Fruit fly (Drosophila melanogaster) whole organism, embryonic: Measurements from ENCODE around the gene STUB1.

ENCODE experiments used
- CG11085 ChIP-seq: fragments of 200-800 bp; sonication (Bioruptor generic); IDR thresholded peaks from 2 replicates; pipeline ENCODE4 v1.3.6; 2022; ENCODE audit warnings: missing biosample characterization, missing genetic modification characterization
- CG12104 ChIP-seq: fragments of 200-800 bp; sonication (Bioruptor generic); optimal IDR thresholded peaks from 3 replicates; lab custom pipeline; 2016; ENCODE audit warnings: missing biosample characterization, missing genetic modification characterization
- CG12744 ChIP-seq: fragments of 200-800 bp; sonication (Bioruptor generic); optimal IDR thresholded peaks from 2 replicates; lab custom pipeline; 2016; ENCODE audit warnings: missing biosample characterization, missing genetic modification characterization
- CG13287 ChIP-seq: fragments of 200-800 bp; sonication (Bioruptor generic); IDR thresholded peaks from 2 replicates; pipeline ENCODE4 v1.3.6; 2022; ENCODE audit warnings: missing biosample characterization, missing genetic modification characterization; ENCODE audit not compliant: partially characterized antibody
- CG14860 ChIP-seq: fragments of 200-800 bp; sonication (Bioruptor generic); IDR thresholded peaks from 3 replicates; pipeline ENCODE4 v1.3.6; 2022; ENCODE audit warnings: missing biosample characterization, missing genetic modification characterization; ENCODE audit not compliant: partially characterized antibody
- CG15514 ChIP-seq: fragments of 200-800 bp; sonication (Bioruptor generic); optimal IDR thresholded peaks from 3 replicates; lab custom pipeline; 2017; ENCODE audit warnings: missing biosample characterization, missing genetic modification characterization, mild to moderate bottlenecking, moderate library complexity, missing genetic modification reagents
- CG15601 ChIP-seq: fragments of 200-800 bp; sonication (Bioruptor generic); optimal IDR thresholded peaks from 3 replicates; lab custom pipeline; 2019; ENCODE audit warnings: missing biosample characterization, mild to moderate bottlenecking, missing genetic modification characterization, moderate library complexity
- CG15696 ChIP-seq: fragments of 200-800 bp; sonication (Bioruptor generic); optimal IDR thresholded peaks from 2 replicates; lab custom pipeline; 2019; ENCODE audit warnings: missing biosample characterization, mild to moderate bottlenecking, missing genetic modification characterization, moderate library complexity
- CG16779 ChIP-seq: fragments of 200-800 bp; sonication (Bioruptor generic); IDR thresholded peaks from 2 replicates; pipeline ENCODE4 v1.3.6; 2022; ENCODE audit warnings: missing biosample characterization, missing genetic modification characterization
- CG16815 ChIP-seq: fragments of 200-800 bp; sonication (Bioruptor generic); optimal IDR thresholded peaks from 3 replicates; lab custom pipeline; 2017; ENCODE audit warnings: missing biosample characterization, mild to moderate bottlenecking, missing genetic modification characterization
- CG17359 ChIP-seq: fragments of 200-800 bp; sonication (Bioruptor generic); optimal IDR thresholded peaks from 3 replicates; lab custom pipeline; 2018; ENCODE audit warnings: missing biosample characterization, mild to moderate bottlenecking, missing genetic modification characterization, moderate library complexity
- CG17912 ChIP-seq: fragments of 200-800 bp; sonication (Bioruptor generic); optimal IDR thresholded peaks from 2 replicates; lab custom pipeline; 2018; ENCODE audit warnings: missing biosample characterization, mild to moderate bottlenecking, missing genetic modification characterization
- CG18262 ChIP-seq: fragments of 200-800 bp; optimal IDR thresholded peaks from 3 replicates; lab custom pipeline; 2019; ENCODE audit warnings: missing biosample characterization, mild to moderate bottlenecking, missing genetic modification characterization, moderate library complexity
- CG2120 ChIP-seq: fragments of 200-800 bp; sonication (Bioruptor generic); optimal IDR thresholded peaks from 3 replicates; lab custom pipeline; 2016; ENCODE audit warnings: missing biosample characterization, missing genetic modification characterization
- CG2202 ChIP-seq: fragments of 200-800 bp; sonication (Bioruptor generic); optimal IDR thresholded peaks from 2 replicates; lab custom pipeline; 2018; ENCODE audit warnings: missing biosample characterization, mild to moderate bottlenecking, missing genetic modification characterization
- CG3995 ChIP-seq: fragments of 200-800 bp; sonication (Bioruptor generic); optimal IDR thresholded peaks from 3 replicates; lab custom pipeline; 2016; ENCODE audit warnings: missing biosample characterization, missing genetic modification characterization
- CG4854 ChIP-seq: fragments of 200-800 bp; sonication (Bioruptor generic); optimal IDR thresholded peaks from 2 replicates; lab custom pipeline; 2016; ENCODE audit warnings: missing biosample characterization, missing genetic modification characterization, inconsistent platforms
- CG6254 ChIP-seq: fragments of 200-800 bp; sonication (Bioruptor generic); optimal IDR thresholded peaks from 3 replicates; lab custom pipeline; 2017; ENCODE audit warnings: mild to moderate bottlenecking, missing biosample characterization, missing genetic modification reagents, missing genetic modification characterization
- CG7786 ChIP-seq: fragments of 200-800 bp; sonication (Bioruptor generic); optimal IDR thresholded peaks from 2 replicates; lab custom pipeline; 2016; ENCODE audit warnings: missing biosample characterization, missing genetic modification characterization
- CG8388 ChIP-seq: fragments of 200-800 bp; sonication (Bioruptor generic); optimal IDR thresholded peaks from 2 replicates; lab custom pipeline; 2019; ENCODE audit warnings: missing biosample characterization, mild to moderate bottlenecking, missing genetic modification characterization, moderate library complexity
- CG8944 ChIP-seq: fragments of 200-800 bp; sonication (Bioruptor generic); optimal IDR thresholded peaks from 3 replicates; lab custom pipeline; 2016; ENCODE audit warnings: missing biosample characterization, missing genetic modification characterization
- CG9437 ChIP-seq: fragments of 200-800 bp; sonication (Bioruptor generic); optimal IDR thresholded peaks from 2 replicates; lab custom pipeline; 2018; ENCODE audit warnings: missing biosample characterization, mild to moderate bottlenecking, missing genetic modification characterization
- CTCF ChIP-seq: fragments of 200-800 bp; sonication (Bioruptor generic); optimal IDR thresholded peaks from 2 replicates; lab custom pipeline; 2017; ENCODE audit warnings: missing biosample characterization, mild to moderate bottlenecking, missing genetic modification characterization, moderate library complexity
- Camta ChIP-seq: fragments of 200-800 bp; sonication (Bioruptor generic); optimal IDR thresholded peaks from 2 replicates; lab custom pipeline; 2016; ENCODE audit warnings: missing biosample characterization, missing genetic modification characterization
- H15 ChIP-seq: fragments of 200-800 bp; sonication (Bioruptor generic); IDR thresholded peaks from 3 replicates; pipeline ENCODE4 v1.3.6; 2022; ENCODE audit warnings: missing biosample characterization, missing genetic modification characterization
- Mad ChIP-seq: fragments of 200-800 bp; sonication (Bioruptor generic); optimal IDR thresholded peaks from 2 replicates; lab custom pipeline; 2016; ENCODE audit warnings: missing biosample characterization, missing genetic modification characterization
- Max ChIP-seq: fragments of 200-800 bp; sonication (Bioruptor generic); optimal IDR thresholded peaks from 2 replicates; lab custom pipeline; 2016; ENCODE audit warnings: missing biosample characterization, mild to moderate bottlenecking, missing genetic modification characterization
- Mrtf ChIP-seq: fragments of 200-800 bp; sonication (Bioruptor generic); IDR thresholded peaks from 3 replicates; pipeline ENCODE4 v1.3.6; 2022; ENCODE audit warnings: missing biosample characterization, missing genetic modification characterization
- Nf-YB ChIP-seq: fragments of 200-800 bp; sonication (Bioruptor generic); optimal IDR thresholded peaks from 3 replicates; lab custom pipeline; 2019; ENCODE audit warnings: missing biosample characterization, mild to moderate bottlenecking, missing genetic modification characterization, moderate library complexity
- Optix ChIP-seq: fragments of 200-800 bp; sonication (Bioruptor generic); IDR thresholded peaks from 3 replicates; pipeline ENCODE4 v1.3.6; 2022; ENCODE audit warnings: missing biosample characterization, missing genetic modification characterization
- Scr ChIP-seq: fragments of 200-800 bp; sonication (Bioruptor generic); IDR thresholded peaks from 2 replicates; pipeline ENCODE4 v1.3.6; 2022; ENCODE audit warnings: missing biosample characterization, missing genetic modification characterization; ENCODE audit not compliant: partially characterized antibody
- Vsx1 ChIP-seq: fragments of 200-800 bp; sonication (Bioruptor generic); optimal IDR thresholded peaks from 2 replicates; lab custom pipeline; 2017; ENCODE audit warnings: missing biosample characterization, mild to moderate bottlenecking, missing genetic modification characterization, missing genetic modification reagents
- chm ChIP-seq: fragments of 200-800 bp; sonication (Bioruptor generic); IDR thresholded peaks from 2 replicates; pipeline ENCODE4 v1.3.6; 2022; ENCODE audit warnings: missing biosample characterization, missing genetic modification characterization
- en ChIP-seq: fragments of 200-800 bp; sonication (Bioruptor generic); optimal IDR thresholded peaks from 2 replicates; lab custom pipeline; 2016; ENCODE audit warnings: missing biosample characterization, missing genetic modification characterization
- fd102C ChIP-seq: fragments of 200-800 bp; sonication (Bioruptor generic); optimal IDR thresholded peaks from 2 replicates; lab custom pipeline; 2018; ENCODE audit warnings: missing biosample characterization, mild to moderate bottlenecking, missing genetic modification characterization, moderate library complexity
- ftz-f1 ChIP-seq: fragments of 200-800 bp; sonication (Bioruptor generic); optimal IDR thresholded peaks from 2 replicates; lab custom pipeline; 2016; ENCODE audit warnings: missing biosample characterization, missing genetic modification characterization
- hkb ChIP-seq, 2 experiments: fragments of 200-800 bp in 1 of 2; fragments of >200 bp in 1 of 2; sonication (Bioruptor generic) in 1 of 2; IDR thresholded peaks in 1 of 2; optimal IDR thresholded peaks in 1 of 2; 2 replicates each; pipeline versions ENCODE4 v1.3.6 to Lab custom; 2017 to 2022; ENCODE audit warnings: missing biosample characterization in 1 of 2, missing genetic modification characterization in 1 of 2
- ken ChIP-seq: fragments of 200-800 bp; sonication (Bioruptor generic); IDR thresholded peaks from 3 replicates; pipeline ENCODE4 v1.3.6; 2022; ENCODE audit warnings: missing biosample characterization, missing genetic modification characterization
- lilli ChIP-seq: fragments of 200-800 bp; sonication (Bioruptor generic); optimal IDR thresholded peaks from 3 replicates; lab custom pipeline; 2016; ENCODE audit warnings: missing biosample characterization, missing genetic modification characterization
- mld ChIP-seq: fragments of 200-800 bp; sonication (Bioruptor generic); IDR thresholded peaks from 3 replicates; pipeline ENCODE4 v1.3.6; 2022; ENCODE audit warnings: missing biosample characterization, missing genetic modification characterization; ENCODE audit not compliant: partially characterized antibody
- nerfin-1 ChIP-seq: fragments of 200-800 bp; sonication (Bioruptor generic); optimal IDR thresholded peaks from 3 replicates; lab custom pipeline; 2019; ENCODE audit warnings: missing biosample characterization, mild to moderate bottlenecking, missing genetic modification characterization, moderate library complexity
- oc ChIP-seq: fragments of 200-800 bp; sonication (Bioruptor generic); optimal IDR thresholded peaks from 2 replicates; lab custom pipeline; 2018; ENCODE audit warnings: missing biosample characterization, mild to moderate bottlenecking, missing genetic modification characterization, moderate library complexity
- pfk ChIP-seq: fragments of 200-800 bp; sonication (Bioruptor generic); optimal IDR thresholded peaks from 2 replicates; lab custom pipeline; 2018; ENCODE audit warnings: missing biosample characterization, mild to moderate bottlenecking, missing genetic modification characterization, moderate library complexity
- pzg ChIP-seq: fragments of 200-800 bp; sonication (Bioruptor generic); optimal IDR thresholded peaks from 3 replicates; lab custom pipeline; 2018; ENCODE audit warnings: missing biosample characterization, mild to moderate bottlenecking, missing genetic modification characterization, moderate library complexity
- sna ChIP-seq: fragments of 200-800 bp; sonication (Bioruptor generic); IDR thresholded peaks from 2 replicates; pipeline ENCODE4 v1.3.6; 2022; ENCODE audit warnings: missing biosample characterization, missing genetic modification characterization; ENCODE audit not compliant: partially characterized antibody
- trh ChIP-seq: fragments of 200-800 bp; sonication (Bioruptor generic); optimal IDR thresholded peaks from 2 replicates; lab custom pipeline; 2016; ENCODE audit warnings: missing biosample characterization, missing genetic modification characterization
- vnd ChIP-seq: fragments of 200-800 bp; sonication (Bioruptor generic); IDR thresholded peaks from 3 replicates; pipeline ENCODE4 v1.3.6; 2022; ENCODE audit warnings: missing biosample characterization, missing genetic modification characterization; ENCODE audit not compliant: partially characterized antibody
- zen2 ChIP-seq: fragments of 200-800 bp; sonication (Bioruptor generic); IDR thresholded peaks from 3 replicates; pipeline ENCODE4 v1.3.6; 2022; ENCODE audit warnings: missing biosample characterization, missing genetic modification characterization; ENCODE audit not compliant: partially characterized antibody
- zfh1 ChIP-seq: fragments of 200-800 bp; sonication (Bioruptor generic); IDR thresholded peaks from 3 replicates; pipeline ENCODE4 v1.3.6; 2022; ENCODE audit warnings: missing biosample characterization, missing genetic modification characterization

STUB1 gene

dm6 chr2L:10474268-10474678, 36.9 kb downstream of the STUB1 start, which contains the start of gene RluA-1 (continued):
- TF ChIP-seq Mad (GFP tag; lab: Kevin White, UChicago) (peak; percentile 98), CG11085 (GFP tag; lab: Robert Waterston, UW) (peak; percentile 98), chm (GFP tag; lab: Robert Waterston, UW) (peak; percentile 100), pzg (GFP tag; lab: Kevin White, UChicago) (peak; percentile 26), en (GFP tag; lab: Kevin White, UChicago) (peak; percentile 89), CG17912 (GFP tag; lab: Kevin White, UChicago) (peak; percentile 98), Camta (GFP tag; lab: Kevin White, UChicago) (peak; percentile 78), CG6254 (GFP tag; lab: Kevin White, UChicago) (peak; percentile 98), CG4854 (GFP tag; lab: Kevin White, UChicago) (peak; percentile 97), lilli (GFP tag; lab: Kevin White, UChicago) (peak; percentile 98), zen2 (GFP tag; lab: Robert Waterston, UW) (no peak), vnd (no peak; the same call in 1 of the 3 replicates), Max (GFP tag; lab: Kevin White, UChicago) (peak; percentile 99), CG7786 (peak; percentile 87), CG3995 (GFP tag; lab: Kevin White, UChicago) (peak; percentile 66), CG2202 (peak; percentile 99), H15 (GFP tag; lab: Robert Waterston, UW) (peak; percentile 99), fd102C (peak; percentile 96), CG9437 (GFP tag; lab: Kevin White, UChicago) (peak; percentile 97), sna (GFP tag; lab: Robert Waterston, UW) (0 out of 2 replicates have a peak, but pooled peaks have one; percentile 32), CG14860 (peak; percentile 75), Vsx1 (GFP tag; lab: Kevin White, UChicago) (peak; percentile 98), CG18262 (tag; lab: Kevin White, UChicago) (peak; percentile 100), trh (peak; percentile 98), zfh1 (GFP tag; lab: Robert Waterston, UW) (peak; percentile 100), Nf-YB (peak; percentile 91), CG2120 (GFP tag; lab: Kevin White, UChicago) (peak; percentile 96), nerfin-1 (peak; percentile 99), oc (peak; percentile 100), CTCF (GFP tag; lab: Kevin White, UChicago) (peak; percentile 79), Scr (GFP tag; lab: Robert Waterston, UW) (peak; percentile 53), CG13287 (peak; percentile 80), pfk (GFP tag; lab: Kevin White, UChicago) (peak; percentile 65), Optix (GFP tag; lab: Robert Waterston, UW) (peak; percentile 99), CG17359 (tag; lab: Kevin White, UChicago) (peak; percentile 100), mld (GFP tag; lab: Robert Waterston, UW) (0 out of 3 replicates have a peak, but pooled peaks have one; percentile 44), CG12104 (peak; percentile 99), CG8944 (GFP tag; lab: Kevin White, UChicago) (peak; percentile 88), ftz-f1 (peak; percentile 86), CG12744 (GFP tag; lab: Kevin White, UChicago) (peak; percentile 93), CG8388 (GFP tag; lab: Kevin White, UChicago) (peak; percentile 99), CG15514 (GFP tag; lab: Kevin White, UChicago) (peak; percentile 95), ken (GFP tag; lab: Robert Waterston, UW) (peak; percentile 99), CG15696 (tag; lab: Kevin White, UChicago) (peak; percentile 99), CG15601 (tag; lab: Kevin White, UChicago) (peak; percentile 99), Mrtf (GFP tag; lab: Robert Waterston, UW) (peak; percentile 99), hkb (optimal IDR thresholded peaks at IDR 0.05; lab: Kevin White, UChicago) (no peak), hkb (GFP tag; IDR thresholded peaks at IDR 0.05; lab: Robert Waterston, UW) (peak; percentile 100), CG16779 (GFP tag; lab: Robert Waterston, UW) (peak; percentile 98), CG16815 (GFP tag; lab: Kevin White, UChicago) (peak; percentile 98)
